Fruit fly (Drosophila melanogaster): ENCODE data around the gene CG11837.

CG11837 gene

DNA sequence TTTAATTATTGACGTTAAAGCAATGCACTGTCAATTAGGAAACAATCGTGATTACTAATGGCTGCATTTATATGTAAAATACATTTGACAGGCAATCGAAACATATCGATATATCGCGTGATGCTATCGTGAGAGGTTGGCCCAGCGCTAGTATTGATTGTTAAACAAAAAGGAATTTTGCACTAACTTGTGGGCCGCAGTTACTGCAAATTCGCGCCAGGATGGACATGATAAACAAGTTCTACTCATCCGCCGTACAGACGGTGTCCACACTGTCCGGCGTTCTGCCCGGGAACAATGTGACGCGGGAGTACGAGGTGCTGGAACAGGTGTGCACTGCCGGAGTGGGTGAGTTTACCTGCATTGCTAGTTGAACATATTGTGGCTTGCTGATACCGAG, 22.2 kb upstream of the CG11837 start, which contains the start of the genes eIF4E6 and CG1951 (continued):
- no peak for TF ChIP-seq Awh (GFP tag; IDR thresholded peaks at IDR 0.05)
- peak; percentile 93 for TF ChIP-seq nerfin-2 (GFP tag; IDR thresholded peaks at IDR 0.05; ENCODE audit: partially characterized antibody)
- TF ChIP-seq Mes4 (GFP tag; optimal IDR thresholded peaks at IDR 0.05): no peak
- no peak for TF ChIP-seq Vsx1 (GFP tag; optimal IDR thresholded peaks at IDR 0.05)
- no peak for TF ChIP-seq bcd (GFP tag; optimal IDR thresholded peaks at IDR 0.05)
- no peak for TF ChIP-seq ab (GFP tag; optimal IDR thresholded peaks at IDR 0.05)
- TF ChIP-seq PHDP (tag; optimal IDR thresholded peaks at IDR 0.05): no peak
- TF ChIP-seq cas (GFP tag; IDR thresholded peaks at IDR 0.05): no peak
- TF ChIP-seq sd (tag; optimal IDR thresholded peaks at IDR 0.05): peak; percentile 69
- TF ChIP-seq corto (GFP tag; optimal IDR thresholded peaks at IDR 0.05): no peak
- TF ChIP-seq cwo (GFP tag; optimal IDR thresholded peaks at IDR 0.05): no peak
- no peak for TF ChIP-seq pfk (GFP tag; optimal IDR thresholded peaks at IDR 0.05)
- no peak for TF ChIP-seq CG31365 (tag; optimal IDR thresholded peaks at IDR 0.05)
- TF ChIP-seq Bgb (GFP tag; IDR thresholded peaks at IDR 0.05; ENCODE audit: partially characterized antibody): peak; percentile 98
- TF ChIP-seq dpn (GFP tag; optimal IDR thresholded peaks at IDR 0.05): no peak
- no peak for TF ChIP-seq CG3065 (GFP tag; optimal IDR thresholded peaks at IDR 0.05)
- no peak for TF ChIP-seq CG6813 (GFP tag; optimal IDR thresholded peaks at IDR 0.05)
- TF ChIP-seq sob (GFP tag; IDR thresholded peaks at IDR 0.05): no peak
- no peak for TF ChIP-seq Atf-2 (GFP tag; optimal IDR thresholded peaks at IDR 0.05)
- TF ChIP-seq CG33213 (GFP tag; optimal IDR thresholded peaks at IDR 0.05): peak; percentile 26
- TF ChIP-seq CG2712 (tag; optimal IDR thresholded peaks at IDR 0.05): no peak
- TF ChIP-seq tgo (GFP tag; IDR thresholded peaks at IDR 0.05): no peak
- no peak for TF ChIP-seq CG1024 (GFP tag; IDR thresholded peaks at IDR 0.05)
- no peak for TF ChIP-seq lilli (GFP tag; optimal IDR thresholded peaks at IDR 0.05)
- no peak for TF ChIP-seq ase (GFP tag; IDR thresholded peaks at IDR 0.05)
- no peak for TF ChIP-seq CG30020 (tag; optimal IDR thresholded peaks at IDR 0.05)
- TF ChIP-seq fu2 (GFP tag; optimal IDR thresholded peaks at IDR 0.05): no peak
- no peak for TF ChIP-seq Spps (tag; optimal IDR thresholded peaks at IDR 0.05)
- no peak for TF ChIP-seq ken (GFP tag; IDR thresholded peaks at IDR 0.05)
- no peak for TF ChIP-seq Ada2b (GFP tag; IDR thresholded peaks at IDR 0.05)
- TF ChIP-seq CG6272 (GFP tag; IDR thresholded peaks at IDR 0.05): no peak
- TF ChIP-seq ac (GFP tag; optimal IDR thresholded peaks at IDR 0.05): no peak
- TF ChIP-seq CG16779 (GFP tag; IDR thresholded peaks at IDR 0.05): no peak
- no peak for TF ChIP-seq p53 (GFP tag; optimal IDR thresholded peaks at IDR 0.05)
- no peak for TF ChIP-seq CG12071 (GFP tag; optimal IDR thresholded peaks at IDR 0.05)
- TF ChIP-seq CG11456 (GFP tag; IDR thresholded peaks at IDR 0.05): no peak
- no peak for TF ChIP-seq B-H2 (GFP tag; optimal IDR thresholded peaks at IDR 0.05)
- TF ChIP-seq Taf1 (GFP tag; IDR thresholded peaks at IDR 0.05): no peak
- peak; percentile 96 for TF ChIP-seq CG16813 (GFP tag; IDR thresholded peaks at IDR 0.05; ENCODE audit: partially characterized antibody)
- no peak for TF ChIP-seq btn (GFP tag; optimal IDR thresholded peaks at IDR 0.05)
- no peak for TF ChIP-seq Dip3 (GFP tag; optimal IDR thresholded peaks at IDR 0.05)
- no peak for TF ChIP-seq CkIIα-i1 (GFP tag; IDR thresholded peaks at IDR 0.05)
- TF ChIP-seq eve (GFP tag; optimal IDR thresholded peaks at IDR 0.05): no peak
- TF ChIP-seq shn (GFP tag; optimal IDR thresholded peaks at IDR 0.05): no peak
- TF ChIP-seq lmd (GFP tag; IDR thresholded peaks at IDR 0.05): no peak
- TF ChIP-seq CG43689 (GFP tag; IDR thresholded peaks at IDR 0.05): no peak
- no peak for TF ChIP-seq CG10979 (tag; optimal IDR thresholded peaks at IDR 0.05)
- no peak for TF ChIP-seq NfI (GFP tag; optimal IDR thresholded peaks at IDR 0.05)
- TF ChIP-seq CG32767 (GFP tag; IDR thresholded peaks at IDR 0.05): no peak
- TF ChIP-seq kni (GFP tag; optimal IDR thresholded peaks at IDR 0.05): no peak
- no peak for TF ChIP-seq luna (GFP tag; optimal IDR thresholded peaks at IDR 0.05)
- no peak for TF ChIP-seq CG6683 (GFP tag; optimal IDR thresholded peaks at IDR 0.05)

Data from whole organism, embryonic.